Worm (Caenorhabditis elegans): Measurements from ENCODE around the gene ent-1.

DNA sequence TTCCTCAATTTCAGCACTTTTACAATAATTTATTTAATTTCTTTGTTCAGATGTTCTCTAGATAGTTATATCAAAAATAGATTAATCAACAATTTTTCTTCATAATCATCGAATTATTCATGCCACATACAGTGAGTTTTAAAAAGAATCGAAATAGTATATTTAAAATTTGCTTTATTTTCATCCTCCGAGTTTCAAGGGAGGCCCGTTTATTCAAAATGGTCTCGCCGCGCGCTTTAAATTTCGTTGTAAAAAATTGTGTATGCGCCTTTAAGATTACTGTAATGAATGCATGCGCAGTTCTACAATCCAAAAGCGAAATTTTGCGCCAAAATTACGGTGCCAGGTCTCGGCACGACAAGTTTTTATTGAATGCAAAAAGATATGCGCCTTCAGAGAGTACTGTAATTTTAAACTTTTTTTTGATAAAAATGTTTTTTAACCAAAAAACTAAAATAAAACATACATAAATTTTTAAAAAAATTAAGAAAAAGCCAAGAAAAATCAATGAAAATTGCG lies 4.6 kb upstream of the ent-1 start, which contains the start of gene ZK792.1:
- TF ChIP-seq zfp-3 (GFP tag; conservative IDR thresholded peaks at IDR 0.05) (no peak), lsy-2 (tag; optimal IDR thresholded peaks at IDR 0.05) (no peak), pqm-1 (tag; optimal IDR thresholded peaks at IDR 0.05) (no peak), lin-39 (tag; optimal IDR thresholded peaks at IDR 0.05) (no peak), zip-11 (GFP tag; IDR thresholded peaks at IDR 0.05) (no peak), lin-29 (GFP tag; IDR thresholded peaks at IDR 0.05) (no peak), nhr-28 (tag; optimal IDR thresholded peaks at IDR 0.05) (no peak), rbr-2 (tag; optimal IDR thresholded peaks at IDR 0.05) (no peak), ztf-11 (tag; optimal IDR thresholded peaks at IDR 0.05) (no peak)

Measured in whole organism, L4 larva.